Worm (Caenorhabditis elegans): Measurements from ENCODE around the gene T04G9.6.

T04G9.6 gene

ce11 chrX:760579-760978 lies 24.2 kb downstream of the T04G9.6 start (continued):
- TF ChIP-seq Y56A3A.18 (GFP tag; IDR thresholded peaks at IDR 0.05): no peak
- TF ChIP-seq aptf-2 (GFP tag; conservative IDR thresholded peaks at IDR 0.05): no peak
- TF ChIP-seq cebp-2 (GFP tag; IDR thresholded peaks at IDR 0.05): no peak
- TF ChIP-seq egrh-3 (GFP tag; IDR thresholded peaks at IDR 0.05): peak; percentile 26; the same call in 1 of the 2 replicates
- no peak for TF ChIP-seq snpc-1.1 (tag; optimal IDR thresholded peaks at IDR 0.05; ENCODE audit: insufficient read depth)
- TF ChIP-seq ztf-18 (tag; optimal IDR thresholded peaks at IDR 0.05): no peak
- TF ChIP-seq dpl-1 (GFP tag; optimal IDR thresholded peaks at IDR 0.05): no peak
- no peak for TF ChIP-seq C06A6.2 (GFP tag; conservative IDR thresholded peaks at IDR 0.05)
- peak; percentile 40 for TF ChIP-seq mcd-1 (GFP tag; IDR thresholded peaks at IDR 0.05)
- TF ChIP-seq C17E4.6 (GFP tag; IDR thresholded peaks at IDR 0.05): no peak
- no peak for TF ChIP-seq nhr-80 (tag; optimal IDR thresholded peaks at IDR 0.05)
- TF ChIP-seq hsf-1 (GFP tag; IDR thresholded peaks at IDR 0.05): no peak
- TF ChIP-seq B0336.3 (GFP tag; IDR thresholded peaks at IDR 0.05): no peak
- no peak for TF ChIP-seq rcor-1 (GFP tag; IDR thresholded peaks at IDR 0.05)
- TF ChIP-seq ccch-3 (GFP tag; optimal IDR thresholded peaks at IDR 0.05): no peak
- peak in 1 of 2 experiments; percentile 4 for TF ChIP-seq let-607 (tag; optimal IDR thresholded peaks at IDR 0.05)
- TF ChIP-seq unc-130 (GFP tag; optimal IDR thresholded peaks at IDR 0.05): no peak
- no peak for TF ChIP-seq B0035.1 (tag; optimal IDR thresholded peaks at IDR 0.05)
- no peak for TF ChIP-seq nhr-120 (GFP tag; IDR thresholded peaks at IDR 0.05)
- no peak for TF ChIP-seq hlh-12 (tag; optimal IDR thresholded peaks at IDR 0.05)
- TF ChIP-seq ets-4 (GFP tag; optimal IDR thresholded peaks at IDR 0.05): no peak
- TF ChIP-seq F52B5.7 (tag; optimal IDR thresholded peaks at IDR 0.05): no peak
- no peak for TF ChIP-seq nfya-1 (tag; optimal IDR thresholded peaks at IDR 0.05; ENCODE audit: borderline replicate concordance, insufficient read depth)

ce11 chrX:759634-760033 lies 25.1 kb downstream of the T04G9.6 start, which contains the start of gene aex-3:
Gene aex-3 (minus strand): TSS chrX:759734.
- no peak for TF ChIP-seq lsl-1 (GFP tag; optimal IDR thresholded peaks at IDR 0.05)
- TF ChIP-seq egl-44 (GFP tag; IDR thresholded peaks at IDR 0.05): no peak
- TF ChIP-seq Y95B8A.8 (GFP tag; IDR thresholded peaks at IDR 0.05): no peak
- TF ChIP-seq efl-1 (GFP tag; optimal IDR thresholded peaks at IDR 0.05): no peak

ce11 chrX:748319-748718 lies 36.4 kb downstream of the T04G9.6 start:
- TF ChIP-seq tlf-1 (GFP tag; optimal IDR thresholded peaks at IDR 0.05) (no peak), sdz-38 (tag; optimal IDR thresholded peaks at IDR 0.05) (no peak), lag-1 (GFP tag; IDR thresholded peaks at IDR 0.05) (no peak), ama-1 (optimal IDR thresholded peaks at IDR 0.05) (no peak), ama-1 (GFP tag; optimal IDR thresholded peaks at IDR 0.05) (no peak), hlh-12 (tag; optimal IDR thresholded peaks at IDR 0.05) (no peak), unc-62 (GFP tag; optimal IDR thresholded peaks at IDR 0.05) (no peak), hmg-1.2 (GFP tag; IDR thresholded peaks at IDR 0.05) (no peak), Y95B8A.8 (GFP tag; IDR thresholded peaks at IDR 0.05) (no peak), xnd-1 (tag; optimal IDR thresholded peaks at IDR 0.05) (no peak), F55B11.4 (tag; optimal IDR thresholded peaks at IDR 0.05; ENCODE audit: borderline replicate concordance, insufficient read depth) (no peak), repo-1 (tag; optimal IDR thresholded peaks at IDR 0.05) (no peak), F49E8.2 (tag; optimal IDR thresholded peaks at IDR 0.05; ENCODE audit: insufficient read depth) (no peak), snpc-1.1 (tag; optimal IDR thresholded peaks at IDR 0.05; ENCODE audit: insufficient read depth) (no peak), T26A5.8 (tag; optimal IDR thresholded peaks at IDR 0.05) (no peak), aptf-3 (GFP tag; IDR thresholded peaks at IDR 0.05) (no peak), ceh-27 (GFP tag; optimal IDR thresholded peaks at IDR 0.05) (no peak), chd-7 (tag; optimal IDR thresholded peaks at IDR 0.05) (no peak), F37B4.10 (GFP tag; IDR thresholded peaks at IDR 0.05) (no peak), madf-3 (GFP tag; IDR thresholded peaks at IDR 0.05) (no peak)

Measured in whole organism, young adult.